Fruit fly (Drosophila melanogaster) whole organism: Measurements from ENCODE around the gene CG7600.

ENCODE experiments used
- CG8478 ChIP-seq: fragments of >200 bp; optimal IDR thresholded peaks from 2 replicates; lab custom pipeline; 2018; ENCODE audit warnings: inconsistent platforms
- Dll ChIP-seq: fragments of >200 bp; optimal IDR thresholded peaks from 2 replicates; lab custom pipeline; 2017
- EcR ChIP-seq, 2 experiments: fragments of >200 bp; optimal IDR thresholded peaks; 2 replicates each; lab custom pipeline; 2017; ENCODE audit warnings: missing biosample characterization in 2 of 2, missing genetic modification characterization in 2 of 2, missing genetic modification reagents in 2 of 2
- pan ChIP-seq: fragments of >200 bp; optimal IDR thresholded peaks from 2 replicates; lab custom pipeline; 2017
- psq ChIP-seq: fragments of >200 bp; optimal IDR thresholded peaks from 2 replicates; lab custom pipeline; 2017
- usp ChIP-seq: fragments of >200 bp; optimal IDR thresholded peaks from 2 replicates; lab custom pipeline; 2017; ENCODE audit warnings: missing biosample characterization, missing genetic modification characterization, mixed read lengths

CG7600 gene

DNA sequence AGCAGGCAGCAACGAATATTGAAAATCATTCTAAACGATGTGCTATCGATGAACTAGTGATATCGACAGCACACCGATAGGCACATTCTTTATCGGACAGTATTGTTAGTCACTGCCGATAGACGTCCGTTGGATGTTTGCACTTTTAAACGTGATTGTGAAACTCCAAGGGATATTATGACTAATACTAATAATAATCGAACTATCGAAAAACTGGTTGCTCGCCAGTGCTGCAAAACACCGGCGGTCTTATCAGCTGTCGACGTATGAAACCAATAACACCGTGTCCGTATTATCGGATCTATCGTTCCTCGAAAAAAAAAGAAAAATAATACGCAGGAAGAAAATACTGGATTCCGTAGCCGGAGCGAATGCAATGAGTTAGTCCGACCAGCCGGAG lies at the start of gene CG7600, which contains the start of gene Ube3a:
Gene CG7600 (plus strand): TSS at position 270 of the 400 bp plus-strand sequence.
Gene Ube3a (minus strand): TSS at position 67 of the 400 bp plus-strand sequence.
- TF ChIP-seq psq (lab: Kevin White, UChicago) (no peak), CG8478 (no peak), pan (lab: Kevin White, UChicago) (no peak), usp (no peak), EcR (GFP tag; optimal IDR thresholded peaks at IDR 0.05; lab: Kevin White, UChicago) (no peak), Dll (lab: Kevin White, UChicago) (no peak)

DNA sequence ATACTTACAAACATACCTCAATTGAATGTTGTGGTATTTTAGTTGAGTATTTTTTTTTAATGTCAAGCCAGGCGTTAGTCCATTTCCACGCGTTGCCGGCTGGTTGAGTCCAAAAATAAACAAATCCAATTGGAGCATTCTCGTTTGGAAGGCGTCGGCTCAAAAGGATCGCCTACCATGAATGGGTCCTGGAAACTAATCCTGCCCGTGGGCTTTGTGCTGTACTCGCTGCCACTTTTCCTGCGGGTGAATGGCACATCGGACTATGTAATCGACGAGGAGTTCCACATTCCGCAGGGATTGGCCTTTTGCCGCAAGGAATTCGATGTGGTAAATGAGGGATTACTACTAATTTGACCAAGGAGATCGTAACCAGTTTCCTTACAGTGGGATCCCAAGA lies 45.7 kb upstream of the CG7600 start, which contains the start of gene Alg10:
Gene Alg10 (plus strand): TSS at position 73 of the 400 bp plus-strand sequence.
- TF ChIP-seq Dll (lab: Kevin White, UChicago) (no peak), usp (no peak), pan (lab: Kevin White, UChicago) (no peak), psq (lab: Kevin White, UChicago) (no peak), CG8478 (no peak), EcR (GFP tag; optimal IDR thresholded peaks at IDR 0.05; lab: Kevin White, UChicago) (no peak)

DNA sequence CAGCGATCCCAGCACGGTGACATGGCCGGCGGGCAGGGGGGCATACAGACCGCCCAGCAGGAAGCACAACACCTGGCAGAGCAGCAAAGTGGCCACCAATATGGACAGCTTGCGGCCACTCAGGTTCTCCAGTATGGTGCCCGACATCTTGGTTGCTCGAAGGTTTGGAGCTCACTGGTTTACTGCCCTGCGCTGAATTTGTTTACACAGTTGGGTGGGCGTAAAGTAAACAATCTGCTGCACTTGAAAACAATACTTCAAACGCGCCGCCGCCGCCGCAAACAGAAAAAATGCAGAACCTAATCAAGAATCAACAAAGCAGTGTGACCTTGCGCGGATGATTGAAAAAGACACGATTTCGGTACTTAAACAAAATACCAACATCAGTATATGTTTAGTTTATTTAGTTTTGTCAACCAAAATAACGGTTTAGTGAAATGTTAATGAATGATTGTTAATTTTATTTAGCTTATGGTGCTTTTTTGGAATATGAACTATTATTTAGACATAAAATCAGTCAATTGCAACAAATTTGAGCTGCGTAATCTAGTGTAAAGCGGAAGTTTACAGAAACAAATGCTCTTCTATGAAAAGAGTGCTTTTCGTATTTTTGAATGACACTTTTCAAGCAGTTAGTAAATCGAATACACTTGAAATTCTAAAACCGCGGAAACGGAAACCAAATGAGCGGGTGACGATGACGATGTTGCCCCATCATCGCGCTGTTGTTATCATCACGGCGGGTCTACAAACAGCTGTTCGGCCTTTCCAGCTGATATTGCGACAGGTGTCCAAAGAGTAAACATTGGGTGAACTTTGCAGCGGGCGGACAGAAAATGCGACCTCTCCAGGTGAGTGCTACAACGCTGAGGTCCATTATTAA lies 41.0 kb upstream of the CG7600 start, which contains the start of the genes wls and Adck5:
Gene wls (minus strand): TSS at position 327 of the 883 bp plus-strand sequence.
Gene Adck5 (plus strand): TSS at position 519 of the 883 bp plus-strand sequence.
- peak; percentile 52 for TF ChIP-seq pan (lab: Kevin White, UChicago)
- TF ChIP-seq CG8478, result no peak
- no peak for TF ChIP-seq psq (lab: Kevin White, UChicago)
- no peak for TF ChIP-seq Dll (lab: Kevin White, UChicago)
- no peak for TF ChIP-seq usp
- TF ChIP-seq EcR (GFP tag; optimal IDR thresholded peaks at IDR 0.05; lab: Kevin White, UChicago), result no peak

DNA sequence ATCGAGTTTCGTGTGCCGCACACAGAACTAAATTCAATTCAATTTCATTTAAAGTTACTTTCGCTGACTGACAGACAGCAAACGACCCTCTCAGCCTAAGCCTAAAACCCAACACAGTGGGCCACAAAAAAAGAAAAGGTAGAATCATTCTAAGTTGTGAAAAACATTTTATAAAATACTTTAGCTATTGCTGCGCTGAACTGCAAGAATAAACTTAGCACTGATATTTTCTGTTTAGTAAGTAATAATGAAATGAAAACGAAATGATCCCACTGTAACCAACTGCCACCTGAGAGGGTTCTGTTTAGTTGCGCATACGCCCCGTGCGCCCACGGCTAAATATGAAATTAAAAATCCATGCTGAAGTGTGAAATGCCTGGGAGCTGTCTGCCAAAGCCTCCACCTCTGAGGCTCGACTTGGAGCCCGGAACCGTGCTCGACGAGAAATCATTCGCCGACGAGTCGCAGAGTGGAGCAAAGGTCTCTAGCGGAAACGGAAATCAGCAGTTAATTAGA lies 37.5 kb upstream of the CG7600 start, which contains the start of gene CG14142:
Gene CG14142 (plus strand): TSS at position 466 of the 516 bp plus-strand sequence.
- TF ChIP-seq usp (no peak), psq (lab: Kevin White, UChicago) (no peak), CG8478 (no peak), EcR (GFP tag; optimal IDR thresholded peaks at IDR 0.05; lab: Kevin White, UChicago) (no peak), pan (lab: Kevin White, UChicago) (no peak), Dll (lab: Kevin White, UChicago) (no peak)

DNA sequence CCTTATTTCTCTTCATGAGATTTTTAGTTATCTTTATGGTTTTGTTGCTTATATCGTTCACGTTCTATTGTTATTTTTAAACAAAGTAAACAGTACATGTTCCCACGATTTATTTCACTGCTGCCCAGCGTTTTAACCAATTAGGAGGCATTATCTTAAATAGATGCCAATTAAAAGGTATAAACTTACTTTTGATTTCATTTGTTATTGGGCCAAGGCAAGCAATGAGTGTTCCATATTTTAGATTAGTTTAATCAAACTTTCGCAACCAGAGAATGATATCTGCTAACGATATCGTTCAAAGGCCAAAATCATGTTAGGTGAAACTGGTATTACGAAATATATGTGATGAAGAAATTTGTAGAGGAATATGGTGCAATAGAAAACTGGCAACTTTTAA lies 27.6 kb upstream of the CG7600 start:
- TF ChIP-seq psq (lab: Kevin White, UChicago), result no peak
- TF ChIP-seq Dll (lab: Kevin White, UChicago), result no peak

DNA sequence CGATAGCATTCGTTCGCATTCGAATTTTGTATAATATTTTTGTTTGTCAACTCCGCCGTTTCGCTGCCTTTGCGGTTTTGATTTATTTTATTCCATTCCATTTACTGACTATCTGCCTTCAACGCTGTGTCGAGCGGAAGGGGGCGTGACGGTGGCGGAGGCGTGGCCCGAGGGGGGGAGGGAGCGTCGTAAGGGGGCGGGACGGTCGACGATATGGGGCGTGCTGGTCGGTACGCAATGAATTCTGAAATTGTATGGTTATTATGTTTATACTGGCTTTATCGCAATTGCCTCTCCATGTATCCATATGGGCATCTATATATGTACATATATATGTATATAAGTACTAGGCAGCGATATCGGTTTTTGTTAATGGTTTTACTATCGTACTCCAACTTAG lies 26.6 kb upstream of the CG7600 start:
- TF ChIP-seq EcR (GFP tag; optimal IDR thresholded peaks at IDR 0.05; lab: Kevin White, UChicago) (no peak), Dll (lab: Kevin White, UChicago) (no peak), usp (no peak)

DNA sequence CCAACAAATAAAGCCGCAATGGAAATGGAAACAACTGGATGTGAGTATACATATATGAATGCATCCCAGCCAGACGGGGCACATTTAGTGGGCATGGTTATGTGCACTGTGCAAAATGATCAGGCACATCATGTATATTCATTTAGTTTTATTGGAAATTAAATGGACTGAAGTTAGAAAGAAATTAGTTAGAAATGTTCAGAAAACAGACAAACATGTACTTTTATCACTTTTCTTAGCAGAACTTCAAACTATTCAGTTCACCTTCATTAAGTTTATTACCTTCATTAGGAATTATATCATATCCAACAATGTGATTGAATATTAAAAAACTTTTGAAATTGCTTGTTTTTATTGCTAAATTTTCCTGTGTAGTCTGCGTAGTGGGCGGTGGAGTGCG lies 23.8 kb upstream of the CG7600 start:
- TF ChIP-seq psq (lab: Kevin White, UChicago) (no peak), Dll (lab: Kevin White, UChicago) (no peak), usp (no peak), pan (lab: Kevin White, UChicago) (no peak), CG8478 (no peak), EcR (GFP tag; optimal IDR thresholded peaks at IDR 0.05; lab: Kevin White, UChicago) (no peak)

DNA sequence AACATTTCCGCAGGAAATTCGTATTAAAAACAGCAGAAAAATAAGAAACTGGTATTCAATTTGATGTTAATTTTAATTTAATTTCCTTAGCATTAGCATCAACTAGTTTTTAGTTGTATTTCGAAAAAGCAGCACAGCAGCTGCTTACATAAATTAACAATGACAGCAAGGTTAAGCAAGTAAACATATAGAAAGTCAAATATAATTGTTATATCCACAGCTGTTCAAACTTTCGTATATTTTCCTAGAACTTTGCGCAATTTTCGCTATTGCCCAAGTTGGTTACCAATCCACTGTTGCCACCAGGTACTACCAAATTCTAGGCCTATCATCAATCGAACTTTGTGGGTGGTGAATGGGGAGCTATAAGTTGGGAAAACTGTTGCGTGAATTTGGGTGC lies 20.6 kb upstream of the CG7600 start:
- TF ChIP-seq EcR (GFP tag; optimal IDR thresholded peaks at IDR 0.05; lab: Kevin White, UChicago), result no peak
- no peak for TF ChIP-seq Dll (lab: Kevin White, UChicago)
- TF ChIP-seq pan (lab: Kevin White, UChicago), result no peak
- TF ChIP-seq CG8478, result no peak
- TF ChIP-seq usp, result no peak
- no peak for TF ChIP-seq psq (lab: Kevin White, UChicago)

DNA sequence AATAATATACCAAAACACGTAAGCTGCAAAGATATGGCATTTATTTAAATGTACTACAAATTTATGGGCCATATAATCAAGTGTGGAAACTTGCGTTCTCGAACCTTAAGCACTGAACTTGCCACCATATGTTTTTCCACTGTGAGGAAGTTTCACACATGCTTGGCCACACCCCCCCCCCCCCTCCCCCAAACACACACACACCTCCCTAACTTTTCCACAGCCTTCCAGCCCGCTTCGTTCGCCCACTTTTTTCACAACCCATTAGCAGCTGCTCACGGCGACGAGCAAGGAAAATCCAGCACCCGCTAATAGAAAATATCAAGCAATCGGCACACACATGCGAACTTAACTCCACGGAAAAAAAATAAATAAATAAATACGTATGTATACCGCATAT lies 15.3 kb upstream of the CG7600 start:
- no peak for TF ChIP-seq EcR (GFP tag; optimal IDR thresholded peaks at IDR 0.05; lab: Kevin White, UChicago)
- no peak for TF ChIP-seq Dll (lab: Kevin White, UChicago)
- no peak for TF ChIP-seq pan (lab: Kevin White, UChicago)
- TF ChIP-seq psq (lab: Kevin White, UChicago), result no peak
- TF ChIP-seq usp, result no peak
- TF ChIP-seq CG8478, result no peak

DNA sequence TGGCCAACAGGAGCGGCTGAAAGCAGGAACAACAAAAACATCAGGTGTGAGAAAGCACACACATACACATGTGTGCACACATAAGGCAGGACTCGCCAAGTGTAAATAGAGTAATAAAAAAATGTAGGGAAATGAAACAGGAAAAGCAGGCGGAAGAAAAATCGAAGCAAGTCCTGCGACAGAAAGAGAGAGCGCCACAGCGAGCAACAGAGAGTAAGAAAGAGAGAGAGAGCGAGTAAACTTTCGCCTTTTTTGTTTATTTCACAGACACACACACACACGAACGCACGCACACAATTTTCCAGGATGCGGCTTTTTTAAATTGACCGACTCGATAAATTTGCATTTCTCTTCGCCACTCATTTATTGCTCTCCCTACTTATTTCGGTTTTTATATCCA lies 13.7 kb upstream of the CG7600 start:
- TF ChIP-seq psq (lab: Kevin White, UChicago), result no peak
- TF ChIP-seq EcR (GFP tag; optimal IDR thresholded peaks at IDR 0.05; lab: Kevin White, UChicago), result no peak
- no peak for TF ChIP-seq usp
- no peak for TF ChIP-seq Dll (lab: Kevin White, UChicago)
- TF ChIP-seq CG8478, result no peak
- TF ChIP-seq pan (lab: Kevin White, UChicago), result no peak

DNA sequence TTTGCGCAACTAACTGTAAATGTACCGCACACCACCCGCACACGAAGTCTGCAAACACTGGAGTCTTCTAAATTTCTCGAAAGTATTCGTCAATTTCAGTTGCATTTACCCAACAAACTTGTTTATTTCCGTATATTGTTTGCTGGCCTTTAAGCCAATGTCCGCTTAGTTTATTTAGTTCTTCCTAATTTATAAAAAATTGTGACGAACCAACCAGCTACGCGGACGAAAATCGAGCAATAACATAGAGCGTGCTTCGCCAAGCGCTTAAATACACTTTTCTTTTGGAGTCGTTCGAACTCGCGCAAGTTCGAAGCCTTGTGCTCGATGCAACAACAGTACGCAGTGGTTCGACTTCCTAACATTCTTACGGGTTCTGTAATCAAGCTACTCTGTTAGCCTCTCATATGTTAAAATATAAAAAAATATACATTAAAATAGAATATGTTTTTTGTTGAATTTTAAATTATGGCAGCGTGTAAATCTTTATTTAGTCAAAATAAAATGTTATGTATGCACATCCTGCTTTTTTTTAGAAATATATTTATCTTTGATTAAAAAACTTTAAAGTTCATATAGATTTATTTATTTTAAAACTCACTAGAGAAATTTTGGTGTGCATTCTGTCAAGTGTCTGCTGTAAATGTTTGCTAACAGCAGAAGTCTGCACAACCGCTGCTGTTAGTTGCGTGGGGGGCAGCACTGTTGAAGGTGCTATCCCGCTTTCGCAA lies 13.1 kb upstream of the CG7600 start, which contains the start of gene GlcAT-P:
Gene GlcAT-P (minus strand): TSS at position 246 of the 731 bp plus-strand sequence.
- TF ChIP-seq pan (lab: Kevin White, UChicago) (no peak), CG8478 (no peak), Dll (lab: Kevin White, UChicago) (no peak), EcR (GFP tag; optimal IDR thresholded peaks at IDR 0.05; lab: Kevin White, UChicago) (no peak), psq (lab: Kevin White, UChicago) (no peak), usp (no peak)
